Worm (Caenorhabditis elegans): ENCODE results near the gene hda-1.

hda-1 gene

DNA sequence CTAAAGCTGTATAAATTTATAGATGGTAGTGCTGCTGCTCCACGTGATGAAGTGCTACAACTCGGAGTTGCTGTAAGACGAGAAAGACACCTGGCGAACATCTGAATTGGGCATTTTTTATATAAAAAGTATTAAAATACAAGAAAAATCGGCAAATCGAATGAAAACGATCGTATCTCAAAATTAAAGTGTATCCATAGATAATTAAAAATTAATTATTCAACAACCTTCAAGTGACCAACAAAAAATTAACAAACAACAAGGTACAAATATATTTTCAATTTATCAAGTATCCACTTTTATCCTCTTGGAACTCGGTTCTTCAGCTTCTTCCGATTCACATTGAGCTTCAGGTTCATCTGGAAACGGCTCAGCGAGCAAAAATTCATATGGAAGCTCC, 5.9 kb upstream of the hda-1 start, which contains the start of gene R02D5.8:
Gene R02D5.8, minus strand, starts transcription at position 101 of the 400 bp plus-strand sequence.
- TF ChIP-seq ZK546.5 (tag; optimal IDR thresholded peaks at IDR 0.05), result no peak
- no peak for TF ChIP-seq egl-5 (tag; optimal IDR thresholded peaks at IDR 0.05)
- no peak for TF ChIP-seq skn-1 (tag; optimal IDR thresholded peaks at IDR 0.05)
- no peak for TF ChIP-seq snpc-4 (tag; optimal IDR thresholded peaks at IDR 0.05)
- no peak for TF ChIP-seq sea-2 (GFP tag; optimal IDR thresholded peaks at IDR 0.05)
- TF ChIP-seq pha-4 (tag; optimal IDR thresholded peaks at IDR 0.05), result no peak
- no peak for TF ChIP-seq aly-2 (tag; optimal IDR thresholded peaks at IDR 0.05)
- no peak for TF ChIP-seq pqm-1 (tag; optimal IDR thresholded peaks at IDR 0.05)

DNA sequence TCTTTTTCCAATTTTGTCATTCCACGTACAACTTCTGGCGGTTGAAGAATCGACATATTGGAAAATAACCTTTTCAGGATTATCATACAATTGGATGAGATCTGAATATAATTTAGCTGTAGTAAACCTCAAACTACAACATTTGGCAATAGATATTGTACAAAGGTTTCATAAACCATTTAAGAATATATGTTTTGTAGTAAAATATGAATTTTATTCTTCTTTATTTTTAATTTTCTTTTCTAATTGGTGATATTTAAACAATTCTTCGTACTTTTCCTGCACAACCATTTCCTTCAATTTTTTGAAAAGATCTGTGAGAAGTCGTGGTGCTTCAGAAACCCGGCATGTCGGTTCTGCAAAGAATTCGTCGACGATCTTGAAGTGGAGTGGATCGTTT, 4.2 kb upstream of the hda-1 start, which contains the start of gene C53A5.17:
Gene C53A5.17, minus strand, starts transcription at position 101 of the 400 bp plus-strand sequence.
- TF ChIP-seq fos-1 (tag; optimal IDR thresholded peaks at IDR 0.05), result no peak
- TF ChIP-seq pqm-1 (tag; optimal IDR thresholded peaks at IDR 0.05), result no peak
- no peak for TF ChIP-seq lin-39 (tag; optimal IDR thresholded peaks at IDR 0.05)
- TF ChIP-seq fkh-2 (tag; optimal IDR thresholded peaks at IDR 0.05), result no peak
- TF ChIP-seq ztf-11 (tag; optimal IDR thresholded peaks at IDR 0.05), result no peak
- no peak for TF ChIP-seq ceh-16 (tag; optimal IDR thresholded peaks at IDR 0.05)
- no peak for TF ChIP-seq aly-2 (tag; optimal IDR thresholded peaks at IDR 0.05)
- TF ChIP-seq unc-39 (tag; optimal IDR thresholded peaks at IDR 0.05), result no peak
- no peak for TF ChIP-seq eor-1 (tag; optimal IDR thresholded peaks at IDR 0.05)
- TF ChIP-seq pha-4 (tag; optimal IDR thresholded peaks at IDR 0.05), result no peak
- TF ChIP-seq nhr-12 (tag; optimal IDR thresholded peaks at IDR 0.05), result no peak
- no peak for TF ChIP-seq lin-15B (tag; optimal IDR thresholded peaks at IDR 0.05)
- no peak for TF ChIP-seq nfya-1 (tag; optimal IDR thresholded peaks at IDR 0.05; ENCODE audit: insufficient read depth)
- TF ChIP-seq nhr-77 (tag; optimal IDR thresholded peaks at IDR 0.05), result no peak
- no peak for TF ChIP-seq ztf-4 (tag; optimal IDR thresholded peaks at IDR 0.05)

DNA sequence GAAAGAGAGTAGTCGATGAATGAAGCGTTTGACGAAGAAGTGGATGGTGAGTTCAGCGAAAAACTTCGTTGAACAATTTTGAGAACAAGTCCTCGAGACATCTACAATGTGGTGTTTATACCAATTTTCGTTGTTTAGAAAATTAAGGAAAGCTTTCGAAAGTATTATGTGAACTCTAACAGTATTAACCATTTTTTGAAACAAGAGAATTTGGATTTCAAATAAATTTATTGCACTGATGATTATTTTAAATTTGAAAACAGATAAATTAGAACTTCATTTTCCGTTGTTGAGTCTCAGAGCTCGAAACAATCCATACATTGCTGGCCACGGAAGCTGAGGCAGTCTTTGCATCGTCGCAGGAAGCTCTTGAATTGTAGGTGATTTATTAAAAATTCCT, 2.7 kb upstream of the hda-1 start, which contains the start of gene C53A5.16:
Gene C53A5.16, minus strand, starts transcription at position 101 of the 400 bp plus-strand sequence.
- TF ChIP-seq aly-2 (tag; optimal IDR thresholded peaks at IDR 0.05) (no peak), ZK546.5 (tag; optimal IDR thresholded peaks at IDR 0.05) (no peak), nhr-28 (tag; optimal IDR thresholded peaks at IDR 0.05) (no peak), nhr-76 (tag; optimal IDR thresholded peaks at IDR 0.05) (no peak), elt-1 (tag; optimal IDR thresholded peaks at IDR 0.05) (no peak), lsy-12 (tag; optimal IDR thresholded peaks at IDR 0.05) (no peak), fos-1 (tag; optimal IDR thresholded peaks at IDR 0.05) (no peak)

DNA sequence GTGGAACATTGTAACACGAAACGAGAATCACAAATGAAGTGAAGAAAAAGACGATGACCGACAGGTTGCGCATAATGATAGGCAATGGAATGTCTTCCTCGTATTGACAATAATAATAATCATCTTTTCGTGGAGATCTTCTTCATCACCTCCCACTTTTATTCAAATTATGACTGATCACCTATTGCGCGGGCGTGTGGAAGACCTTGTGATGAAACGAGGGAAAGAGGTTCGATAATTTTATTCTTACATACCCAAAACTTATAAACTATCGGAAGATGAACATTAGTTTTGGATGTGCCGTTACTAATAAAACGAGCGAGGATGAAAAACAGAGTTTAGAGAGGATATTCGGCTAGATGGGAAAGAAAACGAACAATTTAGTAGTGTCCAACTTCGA, 2.1 kb upstream of the hda-1 start, which contains the start of gene C53A5.2:
Gene C53A5.2, minus strand, starts transcription at position 101 of the 400 bp plus-strand sequence.
- no peak for TF ChIP-seq jun-1 (tag; optimal IDR thresholded peaks at IDR 0.05)
- TF ChIP-seq unc-39 (tag; optimal IDR thresholded peaks at IDR 0.05), result no peak
- no peak for TF ChIP-seq nhr-25 (tag; optimal IDR thresholded peaks at IDR 0.05)
- TF ChIP-seq ztf-4 (tag; optimal IDR thresholded peaks at IDR 0.05), result no peak
- no peak for TF ChIP-seq ceh-16 (tag; optimal IDR thresholded peaks at IDR 0.05)
- TF ChIP-seq mdl-1 (tag; optimal IDR thresholded peaks at IDR 0.05), result no peak
- no peak for TF ChIP-seq lsy-12 (tag; optimal IDR thresholded peaks at IDR 0.05)

DNA sequence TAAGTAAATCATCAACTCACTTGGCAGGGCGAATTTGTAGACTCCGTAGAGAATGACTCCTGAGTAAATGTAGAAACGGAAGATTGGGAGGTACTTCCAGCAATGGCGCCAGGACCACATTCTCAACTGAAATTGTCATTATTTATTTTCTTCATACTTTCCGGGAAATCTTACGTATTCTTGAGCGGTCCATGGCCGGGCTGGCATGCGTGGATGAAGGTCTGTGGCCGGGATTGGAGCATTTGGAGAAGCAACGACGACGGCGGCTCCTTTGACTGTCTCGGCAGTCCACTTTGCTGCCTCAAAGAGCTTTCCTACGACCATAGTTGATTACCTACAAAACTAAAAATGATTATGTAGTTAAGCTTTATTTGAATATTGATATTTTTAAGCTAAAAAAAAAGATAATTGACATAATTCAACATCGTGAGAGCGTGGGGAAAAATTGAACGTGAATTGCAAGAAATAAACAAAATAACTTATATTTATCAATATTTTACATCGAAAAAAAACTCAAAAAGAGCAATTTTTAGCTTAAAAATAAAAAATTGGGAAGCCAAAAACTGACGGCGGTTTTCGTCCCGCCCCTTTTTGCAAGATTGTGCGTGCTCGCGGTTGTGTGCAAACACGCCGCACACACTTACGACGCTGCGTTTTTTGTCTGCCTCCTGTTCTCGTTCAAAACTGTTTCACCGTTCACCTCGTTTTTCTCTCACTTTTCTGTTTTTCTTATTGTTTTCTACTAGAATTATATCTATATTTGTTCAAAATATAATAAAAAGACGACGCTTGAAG, 1.2 kb upstream of the hda-1 start, which contains the start of gene ril-1:
Gene ril-1, minus strand, starts transcription at position 342 of the 795 bp plus-strand sequence.
- TF ChIP-seq nhr-11 (tag; optimal IDR thresholded peaks at IDR 0.05), result no peak
- TF ChIP-seq nhr-67 (tag; optimal IDR thresholded peaks at IDR 0.05), result no peak
- no peak for TF ChIP-seq ceh-9 (tag; optimal IDR thresholded peaks at IDR 0.05)
- peak; percentile 7 for TF ChIP-seq nhr-23 (tag; optimal IDR thresholded peaks at IDR 0.05)
- no peak for TF ChIP-seq ztf-11 (tag; optimal IDR thresholded peaks at IDR 0.05)
- peak; percentile 54 for TF ChIP-seq lin-15B (tag; optimal IDR thresholded peaks at IDR 0.05)
- peak; percentile 48 for TF ChIP-seq elt-2 (tag; optimal IDR thresholded peaks at IDR 0.05)
- TF ChIP-seq nhr-28 (tag; optimal IDR thresholded peaks at IDR 0.05), result no peak
- TF ChIP-seq nhr-25 (tag; optimal IDR thresholded peaks at IDR 0.05), result peak; percentile 29
- TF ChIP-seq fkh-10 (GFP tag; optimal IDR thresholded peaks at IDR 0.05), result no peak
- TF ChIP-seq lin-39 (tag; optimal IDR thresholded peaks at IDR 0.05), result no peak
- no peak for TF ChIP-seq nhr-237 (tag; optimal IDR thresholded peaks at IDR 0.05)
- no peak for TF ChIP-seq ZK546.5 (tag; optimal IDR thresholded peaks at IDR 0.05)
- TF ChIP-seq aly-2 (tag; optimal IDR thresholded peaks at IDR 0.05), result no peak
- TF ChIP-seq nfya-1 (tag; optimal IDR thresholded peaks at IDR 0.05; ENCODE audit: insufficient read depth), result peak; percentile 64
- no peak for TF ChIP-seq fos-1 (tag; optimal IDR thresholded peaks at IDR 0.05)
- no peak for TF ChIP-seq jun-1 (tag; optimal IDR thresholded peaks at IDR 0.05)
- no peak for TF ChIP-seq unc-62 (GFP tag; optimal IDR thresholded peaks at IDR 0.05)
- TF ChIP-seq egl-5 (tag; optimal IDR thresholded peaks at IDR 0.05), result no peak
- TF ChIP-seq egl-27 (tag; optimal IDR thresholded peaks at IDR 0.05), result no peak
- TF ChIP-seq ceh-28 (tag; optimal IDR thresholded peaks at IDR 0.05), result no peak
- TF ChIP-seq R02D3.7 (tag; optimal IDR thresholded peaks at IDR 0.05), result no peak
- no peak for TF ChIP-seq lsy-12 (tag; optimal IDR thresholded peaks at IDR 0.05)
- TF ChIP-seq hmg-11 (tag; optimal IDR thresholded peaks at IDR 0.05), result peak; percentile 49

Measured in whole organism, L3 larva.